Fruit fly (Drosophila melanogaster) S2 (cell line): ENCODE data around the gene CG14265.

Experiments
- CG8478 ChIP-seq: fragments of >200 bp; optimal IDR thresholded peaks from 2 replicates; lab custom pipeline; 2018
- CTCF ChIP-seq, 2 experiments: fragments of >200 bp; optimal IDR thresholded peaks; 2 replicates each; lab custom pipeline; 2018

- TF ChIP-seq CTCF (optimal IDR thresholded peaks at IDR 0.05; lab: Kevin White, UChicago) (no peak), CG8478 (no peak)
These were observed 48.9 kb downstream of the CG14265 start for dm6 chrX:3187593-3187992.
